Worm (Caenorhabditis elegans): Measurements from ENCODE around the gene R05H5.3.

ce11 chrII:10203765-10204164, 6.3 kb downstream of the R05H5.3 start:
- no peak for TF ChIP-seq lsy-27 (tag; optimal IDR thresholded peaks at IDR 0.05; ENCODE audit: borderline replicate concordance, insufficient read depth)
- TF ChIP-seq hlh-26 (GFP tag; conservative IDR thresholded peaks at IDR 0.05), result no peak
- no peak for TF ChIP-seq attf-5 (GFP tag; optimal IDR thresholded peaks at IDR 0.05)
- TF ChIP-seq snpc-4 (GFP tag; optimal IDR thresholded peaks at IDR 0.05), result no peak
- TF ChIP-seq snpc-4 (tag; optimal IDR thresholded peaks at IDR 0.05), result no peak

Measured in whole organism, young adult.